Worm (Caenorhabditis elegans): ENCODE results near the gene C47E8.3.

C47E8.3 gene

ce11 chrV:14660608-14661355 lies 19.3 kb upstream of the C47E8.3 start, which contains the start of gene srh-17:
TSS of gene srh-17 (plus strand) at chrV:14661305.
- TF ChIP-seq zip-8 (tag; optimal IDR thresholded peaks at IDR 0.05) (no peak), unc-62 (GFP tag; optimal IDR thresholded peaks at IDR 0.05) (peak; percentile 59), tbx-8 (GFP tag; optimal IDR thresholded peaks at IDR 0.05) (no peak), unc-39 (tag; optimal IDR thresholded peaks at IDR 0.05) (no peak)

ce11 chrV:14663006-14663405 lies 17.1 kb upstream of the C47E8.3 start, which contains the start of gene C47E8.9:
TSS of gene C47E8.9 (plus strand) at chrV:14663306.
- TF ChIP-seq nhr-28 (tag; optimal IDR thresholded peaks at IDR 0.05): no peak
- no peak for TF ChIP-seq mls-2 (tag; optimal IDR thresholded peaks at IDR 0.05)
- TF ChIP-seq hlh-1 (tag; optimal IDR thresholded peaks at IDR 0.05): no peak
- no peak for TF ChIP-seq zip-8 (tag; optimal IDR thresholded peaks at IDR 0.05)
- TF ChIP-seq sem-2 (GFP tag; optimal IDR thresholded peaks at IDR 0.05): no peak
- TF ChIP-seq mab-5 (tag; optimal IDR thresholded peaks at IDR 0.05): no peak

- TF ChIP-seq ham-2 (GFP tag; optimal IDR thresholded peaks at IDR 0.05) (no peak), elt-3 (tag; optimal IDR thresholded peaks at IDR 0.05) (no peak), mep-1 (tag; optimal IDR thresholded peaks at IDR 0.05) (no peak), nhr-237 (tag; optimal IDR thresholded peaks at IDR 0.05) (no peak), M03D4.4 (tag; optimal IDR thresholded peaks at IDR 0.05) (no peak), lin-32 (GFP tag; optimal IDR thresholded peaks at IDR 0.05) (no peak), unc-120 (tag; optimal IDR thresholded peaks at IDR 0.05; ENCODE audit: poor library complexity, severe bottlenecking) (no peak), drap-1 (GFP tag; optimal IDR thresholded peaks at IDR 0.05) (no peak), lsy-2 (tag; optimal IDR thresholded peaks at IDR 0.05) (no peak), ceh-43 (GFP tag; optimal IDR thresholded peaks at IDR 0.05) (no peak), nhr-2 (tag; optimal IDR thresholded peaks at IDR 0.05) (no peak), tbx-8 (GFP tag; optimal IDR thresholded peaks at IDR 0.05) (no peak), flh-1 (GFP tag; optimal IDR thresholded peaks at IDR 0.05) (no peak), elt-1 (tag; optimal IDR thresholded peaks at IDR 0.05; ENCODE audit: borderline replicate concordance, insufficient read depth) (no peak), nhr-28 (tag; optimal IDR thresholded peaks at IDR 0.05) (no peak), ces-1 (GFP tag; optimal IDR thresholded peaks at IDR 0.05) (no peak), mab-5 (tag; optimal IDR thresholded peaks at IDR 0.05) (no peak), pha-4 (tag; optimal IDR thresholded peaks at IDR 0.05) (no peak)
These were observed 14.4 kb upstream of the C47E8.3 start, which contains the start of gene C47E8.1 for ce11 chrV:14665728-14666127. TSS of gene C47E8.1 (plus strand) at chrV:14666028.

ce11 chrV:14678298-14678697 lies 1.8 kb upstream of the C47E8.3 start:
- TF ChIP-seq nhr-237 (tag; optimal IDR thresholded peaks at IDR 0.05) (no peak), unc-120 (tag; optimal IDR thresholded peaks at IDR 0.05; ENCODE audit: poor library complexity, severe bottlenecking) (no peak), nhr-76 (tag; optimal IDR thresholded peaks at IDR 0.05) (no peak), elt-1 (tag; optimal IDR thresholded peaks at IDR 0.05; ENCODE audit: borderline replicate concordance, insufficient read depth) (no peak), flh-1 (GFP tag; optimal IDR thresholded peaks at IDR 0.05) (no peak), sem-2 (GFP tag; optimal IDR thresholded peaks at IDR 0.05) (no peak), snpc-4 (tag; optimal IDR thresholded peaks at IDR 0.05) (no peak), nhr-12 (tag; optimal IDR thresholded peaks at IDR 0.05) (no peak), drap-1 (GFP tag; optimal IDR thresholded peaks at IDR 0.05) (no peak), M03D4.4 (tag; optimal IDR thresholded peaks at IDR 0.05) (no peak), ceh-83 (GFP tag; optimal IDR thresholded peaks at IDR 0.05) (no peak), nhr-28 (tag; optimal IDR thresholded peaks at IDR 0.05) (no peak), bed-3 (GFP tag; optimal IDR thresholded peaks at IDR 0.05) (no peak), ceh-43 (GFP tag; optimal IDR thresholded peaks at IDR 0.05) (no peak), mep-1 (tag; optimal IDR thresholded peaks at IDR 0.05) (no peak), lin-32 (GFP tag; optimal IDR thresholded peaks at IDR 0.05) (no peak), ces-1 (GFP tag; optimal IDR thresholded peaks at IDR 0.05) (no peak), lsy-2 (tag; optimal IDR thresholded peaks at IDR 0.05) (no peak), sptf-1 (tag; optimal IDR thresholded peaks at IDR 0.05) (no peak), hlh-1 (tag; optimal IDR thresholded peaks at IDR 0.05) (no peak)

ce11 chrV:14682870-14683269 lies 2.8 kb downstream of the C47E8.3 start:
- TF ChIP-seq unc-39 (tag; optimal IDR thresholded peaks at IDR 0.05): no peak
- TF ChIP-seq sem-2 (GFP tag; optimal IDR thresholded peaks at IDR 0.05): no peak
- no peak for TF ChIP-seq ces-1 (GFP tag; optimal IDR thresholded peaks at IDR 0.05)
- no peak for TF ChIP-seq ceh-43 (GFP tag; optimal IDR thresholded peaks at IDR 0.05)
- no peak for TF ChIP-seq ztf-11 (tag; optimal IDR thresholded peaks at IDR 0.05)
- TF ChIP-seq M03D4.4 (tag; optimal IDR thresholded peaks at IDR 0.05): no peak
- TF ChIP-seq nhr-12 (tag; optimal IDR thresholded peaks at IDR 0.05): no peak
- no peak for TF ChIP-seq nhr-28 (tag; optimal IDR thresholded peaks at IDR 0.05)
- TF ChIP-seq unc-120 (tag; optimal IDR thresholded peaks at IDR 0.05; ENCODE audit: poor library complexity, severe bottlenecking): no peak

Measured in whole organism, mixed stage, embryonic.